Worm (Caenorhabditis elegans) whole organism, L4 larva: ENCODE results near the gene nhr-132.

Source experiments
- F26F4.8 ChIP-seq: fragments of 200-800 bp; sonication (Bioruptor generic); conservative IDR thresholded peaks from 2 replicates; pipeline ENCODE4 v1.3.6; 2022; ENCODE audit warnings: missing genetic modification characterization, missing compliant biosample characterization
- Y105C5A.15 ChIP-seq: fragments of 200-800 bp; sonication (Bioruptor generic); IDR thresholded peaks from 2 replicates; pipeline ENCODE4 v1.3.6; 2022; ENCODE audit warnings: missing genetic modification characterization, missing compliant biosample characterization
- aha-1 ChIP-seq: fragments of 150-350 bp; peaks from one replicate; lab custom pipeline; 2014; ENCODE audit warnings: missing biosample characterization, missing genetic modification characterization
- ceh-28 ChIP-seq: fragments of 150-350 bp; optimal IDR thresholded peaks from 2 replicates; lab custom pipeline; 2014; ENCODE audit warnings: missing biosample characterization, missing genetic modification reagents, missing genetic modification characterization
- ceh-82 ChIP-seq: sonication (generic microtip); optimal IDR thresholded peaks from 2 replicates; lab custom pipeline; 2017; ENCODE audit warnings: missing biosample characterization, missing genetic modification characterization
- daf-12 ChIP-seq: fragments of 150-350 bp; optimal IDR thresholded peaks from 2 replicates; lab custom pipeline; 2014; ENCODE audit warnings: missing biosample characterization, missing genetic modification reagents, missing genetic modification characterization
- fos-1 ChIP-seq: fragments of 150-350 bp; optimal IDR thresholded peaks from 2 replicates; lab custom pipeline; 2014; ENCODE audit warnings: missing biosample characterization, missing genetic modification characterization
- lsy-2 ChIP-seq, 2 experiments: fragments of 150-350 bp in 1 of 2; sonication (generic microtip) in 1 of 2; optimal IDR thresholded peaks; 2 replicates each; lab custom pipeline; 2014 to 2017; ENCODE audit warnings: missing biosample characterization in 2 of 2, missing genetic modification characterization in 2 of 2
- nhr-10 ChIP-seq: fragments of 150-350 bp; optimal IDR thresholded peaks from 2 replicates; lab custom pipeline; 2014; ENCODE audit warnings: missing biosample characterization, missing genetic modification characterization
- nhr-28 ChIP-seq: fragments of 150-350 bp; optimal IDR thresholded peaks from 2 replicates; lab custom pipeline; 2014; ENCODE audit warnings: missing biosample characterization, missing genetic modification characterization
- nhr-6 ChIP-seq: fragments of 150-350 bp; optimal IDR thresholded peaks from 2 replicates; lab custom pipeline; 2014; ENCODE audit warnings: missing biosample characterization, missing genetic modification characterization
- pha-4 ChIP-seq, 2 experiments: fragments of 150-350 bp in 1 of 2; fragments of 200-800 bp in 1 of 2; sonication (Bioruptor generic) in 1 of 2; IDR thresholded peaks in 1 of 2; optimal IDR thresholded peaks in 1 of 2; 2 replicates each; pipeline versions ENCODE4 v1.3.6 to Lab custom; 2014 to 2022; ENCODE audit warnings: missing genetic modification characterization in 2 of 2, missing genetic modification reagents in 2 of 2, missing biosample characterization in 1 of 2, missing compliant biosample characterization in 1 of 2
- php-3 ChIP-seq: fragments of 200-800 bp; sonication (Bioruptor generic); IDR thresholded peaks from 2 replicates; pipeline ENCODE4 v1.3.6; 2022; ENCODE audit warnings: missing genetic modification reagents, missing genetic modification characterization, missing compliant biosample characterization
- skn-1 ChIP-seq: fragments of 150-350 bp; optimal IDR thresholded peaks from 2 replicates; lab custom pipeline; 2014; ENCODE audit warnings: missing biosample characterization, missing genetic modification characterization

DNA sequence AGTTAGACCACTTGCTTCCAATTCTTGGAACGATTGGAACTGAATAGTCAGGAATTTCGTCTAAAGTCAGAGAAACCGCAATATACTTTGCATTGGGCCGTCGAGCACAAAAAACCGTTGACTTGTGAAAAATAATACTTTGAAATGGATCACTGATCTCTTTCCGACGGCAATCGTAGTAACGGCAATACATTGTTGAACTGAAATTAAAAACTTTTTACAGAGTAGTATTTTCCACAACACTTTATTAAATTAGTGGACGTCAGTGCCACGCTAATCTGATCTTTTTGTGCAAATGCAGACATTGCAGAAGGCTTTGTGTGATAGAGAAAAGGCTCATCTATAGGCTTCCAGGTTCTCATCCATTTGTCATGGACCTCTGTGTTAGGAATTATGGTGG lies 18.2 kb downstream of the nhr-132 start:
- TF ChIP-seq nhr-6 (no peak), fos-1 (tag; lab: Kevin White, UChicago) (no peak), ceh-28 (no peak), daf-12 (tag; lab: Kevin White, UChicago) (no peak), skn-1 (tag; lab: Kevin White, UChicago) (no peak), ceh-82 (tag; lab: Kevin White, UChicago) (no peak), php-3 (GFP tag; lab: Robert Waterston, UW) (no peak), F26F4.8 (GFP tag; lab: Robert Waterston, UW) (no peak), pha-4 (GFP tag; IDR thresholded peaks at IDR 0.05; lab: Robert Waterston, UW) (no peak), pha-4 (tag; optimal IDR thresholded peaks at IDR 0.05; lab: Kevin White, UChicago) (no peak), nhr-28 (tag; lab: Kevin White, UChicago) (no peak), nhr-10 (tag; lab: Kevin White, UChicago) (no peak), lsy-2 (tag; optimal IDR thresholded peaks at IDR 0.05; lab: Kevin White, UChicago) (no peak), aha-1 (tag; lab: Kevin White, UChicago) (no peak), Y105C5A.15 (GFP tag; lab: Robert Waterston, UW) (no peak)
